Worm (Caenorhabditis elegans) whole organism, L2 larva: ENCODE data around the gene Y67D8C.7.

Experiments used
- C34F6.9 ChIP-seq: fragments of 150-350 bp; optimal IDR thresholded peaks from 2 replicates; lab custom pipeline; 2014; ENCODE audit warnings: missing biosample characterization, missing genetic modification characterization
- R02D3.7 ChIP-seq: fragments of 150-350 bp; optimal IDR thresholded peaks from 2 replicates; lab custom pipeline; 2014; ENCODE audit warnings: missing biosample characterization, missing genetic modification characterization
- aly-2 ChIP-seq: fragments of 150-350 bp; optimal IDR thresholded peaks from 2 replicates; lab custom pipeline; 2014; ENCODE audit warnings: missing biosample characterization, missing genetic modification characterization
- ama-1 ChIP-seq: fragments of 150-350 bp; optimal IDR thresholded peaks from 2 replicates; lab custom pipeline; 2018; ENCODE audit warnings: inconsistent platforms
- blmp-1 ChIP-seq: sonication (generic microtip); optimal IDR thresholded peaks from 2 replicates; lab custom pipeline; 2017; ENCODE audit warnings: missing genetic modification characterization, mild to moderate bottlenecking, missing compliant biosample characterization, antibody characterized with exemption, moderate library complexity; ENCODE audit not compliant: insufficient read depth
- ceh-16 ChIP-seq: fragments of 150-350 bp; optimal IDR thresholded peaks from 2 replicates; lab custom pipeline; 2014; ENCODE audit warnings: missing biosample characterization, missing genetic modification characterization
- ceh-82 ChIP-seq: fragments of 150-350 bp; optimal IDR thresholded peaks from 2 replicates; lab custom pipeline; 2014; ENCODE audit warnings: missing biosample characterization, missing genetic modification characterization
- crh-2 ChIP-seq: sonication (generic microtip); optimal IDR thresholded peaks from 2 replicates; lab custom pipeline; 2017; ENCODE audit warnings: missing biosample characterization, missing genetic modification characterization
- egl-27 ChIP-seq: sonication (generic microtip); optimal IDR thresholded peaks from 3 replicates; lab custom pipeline; 2017; ENCODE audit warnings: missing biosample characterization, missing genetic modification reagents, missing genetic modification characterization
- elt-1 ChIP-seq: fragments of 150-350 bp; optimal IDR thresholded peaks from 2 replicates; lab custom pipeline; 2014; ENCODE audit warnings: missing biosample characterization, missing genetic modification characterization
- fos-1 ChIP-seq: fragments of 150-350 bp; optimal IDR thresholded peaks from 2 replicates; lab custom pipeline; 2014; ENCODE audit warnings: missing biosample characterization, missing genetic modification characterization
- lin-13 ChIP-seq: fragments of 150-350 bp; optimal IDR thresholded peaks from 2 replicates; lab custom pipeline; 2014; ENCODE audit warnings: missing biosample characterization, missing genetic modification reagents, missing genetic modification characterization
- mab-5 ChIP-seq: fragments of 150-350 bp; optimal IDR thresholded peaks from 2 replicates; lab custom pipeline; 2014; ENCODE audit warnings: missing biosample characterization, missing genetic modification characterization
- mbf-1 ChIP-seq: sonication (generic microtip); optimal IDR thresholded peaks from 2 replicates; lab custom pipeline; 2017; ENCODE audit warnings: missing biosample characterization, missing genetic modification characterization
- mdl-1 ChIP-seq, 2 experiments: fragments of 150-350 bp in 1 of 2; sonication (generic microtip) in 1 of 2; optimal IDR thresholded peaks; 2 replicates each; lab custom pipeline; 2017; ENCODE audit warnings: missing biosample characterization in 2 of 2, missing genetic modification characterization in 2 of 2
- nhr-10 ChIP-seq: sonication (generic microtip); optimal IDR thresholded peaks from 2 replicates; lab custom pipeline; 2017; ENCODE audit warnings: missing biosample characterization, missing genetic modification characterization
- nhr-11 ChIP-seq: fragments of 150-350 bp; optimal IDR thresholded peaks from 2 replicates; lab custom pipeline; 2014; ENCODE audit warnings: missing biosample characterization, missing genetic modification characterization
- nhr-12 ChIP-seq: fragments of 150-350 bp; optimal IDR thresholded peaks from 2 replicates; lab custom pipeline; 2014; ENCODE audit warnings: missing biosample characterization, missing genetic modification characterization
- nhr-129 ChIP-seq: fragments of 150-350 bp; optimal IDR thresholded peaks from 2 replicates; lab custom pipeline; 2014; ENCODE audit warnings: missing biosample characterization, missing genetic modification characterization
- nhr-21 ChIP-seq: fragments of 150-350 bp; optimal IDR thresholded peaks from 2 replicates; lab custom pipeline; 2014; ENCODE audit warnings: missing biosample characterization, missing genetic modification characterization
- nhr-23 ChIP-seq: fragments of 150-350 bp; optimal IDR thresholded peaks from 2 replicates; lab custom pipeline; 2014; ENCODE audit warnings: missing biosample characterization, missing genetic modification reagents, missing genetic modification characterization
- nhr-237 ChIP-seq: fragments of 150-350 bp; optimal IDR thresholded peaks from 2 replicates; lab custom pipeline; 2014; ENCODE audit warnings: missing biosample characterization, missing genetic modification characterization
- nhr-25 ChIP-seq: fragments of 150-350 bp; sonication (generic microtip); optimal IDR thresholded peaks from 3 replicates; lab custom pipeline; 2014; ENCODE audit warnings: missing biosample characterization, missing genetic modification characterization
- nhr-6 ChIP-seq: fragments of 150-350 bp; optimal IDR thresholded peaks from 2 replicates; lab custom pipeline; 2014; ENCODE audit warnings: missing biosample characterization, missing genetic modification characterization
- nhr-77 ChIP-seq: fragments of 150-350 bp; optimal IDR thresholded peaks from 2 replicates; lab custom pipeline; 2014; ENCODE audit warnings: missing biosample characterization, missing genetic modification characterization
- peb-1 ChIP-seq: fragments of 150-350 bp; optimal IDR thresholded peaks from 2 replicates; lab custom pipeline; 2014; ENCODE audit warnings: missing biosample characterization, missing genetic modification characterization
- skn-1 ChIP-seq: sonication (generic microtip); optimal IDR thresholded peaks from 2 replicates; lab custom pipeline; 2017; ENCODE audit warnings: missing biosample characterization, missing genetic modification characterization
- snpc-4 ChIP-seq: fragments of 150-350 bp; optimal IDR thresholded peaks from 2 replicates; lab custom pipeline; 2014; ENCODE audit warnings: missing biosample characterization, missing genetic modification characterization
- unc-39 ChIP-seq: fragments of 150-350 bp; optimal IDR thresholded peaks from 2 replicates; lab custom pipeline; 2014; ENCODE audit warnings: missing biosample characterization, missing genetic modification characterization
- unc-62 ChIP-seq: fragments of 150-350 bp; optimal IDR thresholded peaks from 2 replicates; lab custom pipeline; 2014; ENCODE audit warnings: missing biosample characterization, missing genetic modification reagents, missing genetic modification characterization
- ztf-1 ChIP-seq: fragments of 200-800 bp; sonication (Bioruptor generic); conservative IDR thresholded peaks from 2 replicates; pipeline ENCODE4 v1.3.6; 2022; ENCODE audit warnings: missing genetic modification characterization, missing compliant biosample characterization
- ztf-4 ChIP-seq: fragments of 150-350 bp; optimal IDR thresholded peaks from 2 replicates; lab custom pipeline; 2014; ENCODE audit warnings: missing biosample characterization, missing genetic modification characterization

The Y67D8C.7 gene

ce11 chrIV:3089611-3090010 is 22.9 kb upstream of the Y67D8C.7 start:
- no peak for TF ChIP-seq mbf-1 (tag; lab: Kevin White, UChicago)
- no peak for TF ChIP-seq lin-13 (GFP tag; lab: Kevin White, UChicago)
- TF ChIP-seq aly-2 = no peak
- TF ChIP-seq nhr-11 (tag; lab: Kevin White, UChicago) = no peak
- TF ChIP-seq elt-1 (tag; lab: Kevin White, UChicago) = no peak
- TF ChIP-seq ama-1 (lab: Kevin White, UChicago) = no peak
- no peak for TF ChIP-seq nhr-12

- no peak for TF ChIP-seq ztf-1 (GFP tag; lab: Robert Waterston, UW)
- no peak for TF ChIP-seq aly-2
Measured at ce11 chrIV:3086825-3087224, 20.1 kb upstream of the Y67D8C.7 start, which contains the start of gene Y67D8C.9. Gene Y67D8C.9 (minus strand): TSS chrIV:3086925.

ce11 chrIV:3076802-3077201 is 10.1 kb upstream of the Y67D8C.7 start:
- TF ChIP-seq ceh-16 (tag; lab: Kevin White, UChicago) = no peak
- TF ChIP-seq peb-1 (tag; lab: Kevin White, UChicago) = no peak
- no peak for TF ChIP-seq ceh-82 (tag; lab: Kevin White, UChicago)
- TF ChIP-seq unc-62 (GFP tag; lab: Kevin White, UChicago) = no peak
- TF ChIP-seq skn-1 (tag; lab: Kevin White, UChicago) = no peak
- no peak for TF ChIP-seq nhr-21 (tag; lab: Kevin White, UChicago)

- TF ChIP-seq fos-1 (tag; lab: Kevin White, UChicago) = no peak
- TF ChIP-seq nhr-12 = no peak
- no peak for TF ChIP-seq skn-1 (tag; lab: Kevin White, UChicago)
- TF ChIP-seq nhr-77 = no peak
- TF ChIP-seq ztf-4 (tag; lab: Kevin White, UChicago) = no peak
- TF ChIP-seq aly-2 = no peak
- no peak for TF ChIP-seq ama-1 (lab: Kevin White, UChicago)
- no peak for TF ChIP-seq C34F6.9 (tag; lab: Kevin White, UChicago)
- TF ChIP-seq egl-27 (tag; lab: Kevin White, UChicago) = no peak
- no peak for TF ChIP-seq nhr-25 (tag; lab: Kevin White, UChicago)
- TF ChIP-seq nhr-10 (tag; lab: Kevin White, UChicago) = no peak
- no peak for TF ChIP-seq snpc-4 (tag; lab: Kevin White, UChicago)
- no peak for TF ChIP-seq mab-5 (tag; lab: Kevin White, UChicago)
- no peak for TF ChIP-seq ztf-1 (GFP tag; lab: Robert Waterston, UW)
- no peak for TF ChIP-seq unc-39 (tag; lab: Kevin White, UChicago)
- no peak for TF ChIP-seq nhr-237 (tag; lab: Kevin White, UChicago)
- TF ChIP-seq, all 48 proteins: peak for 0
Measured at ce11 chrIV:3076207-3076606, 9.5 kb upstream of the Y67D8C.7 start, which contains the start of gene Y67D8C.22. Gene Y67D8C.22 (minus strand): TSS chrIV:3076307.

- TF ChIP-seq nhr-237 (tag; lab: Kevin White, UChicago) (no peak), blmp-1 (tag; lab: Kevin White, UChicago) (no peak), unc-39 (tag; lab: Kevin White, UChicago) (no peak), mdl-1 (tag; optimal IDR thresholded peaks at IDR 0.05; lab: Kevin White, UChicago) (no peak), ceh-16 (tag; lab: Kevin White, UChicago) (no peak), nhr-10 (tag; lab: Kevin White, UChicago) (no peak), crh-2 (tag; lab: Kevin White, UChicago) (no peak), nhr-6 (tag; lab: Kevin White, UChicago) (no peak), elt-1 (tag; lab: Kevin White, UChicago) (no peak), nhr-25 (tag; lab: Kevin White, UChicago) (no peak), egl-27 (tag; lab: Kevin White, UChicago) (no peak), snpc-4 (tag; lab: Kevin White, UChicago) (no peak), R02D3.7 (tag; lab: Kevin White, UChicago) (no peak), nhr-23 (tag; lab: Kevin White, UChicago) (no peak)
Measured at ce11 chrIV:3071997-3072396, 5.3 kb upstream of the Y67D8C.7 start, which contains the start of gene Y67D8C.2. Gene Y67D8C.2 (plus strand): TSS chrIV:3072297.

ce11 chrIV:3069619-3070260 is 3.0 kb upstream of the Y67D8C.7 start, which contains the start of gene cpg-9:
Gene cpg-9 (minus strand): TSS chrIV:3070210.
- TF ChIP-seq unc-62 (GFP tag; lab: Kevin White, UChicago) = no peak
- TF ChIP-seq nhr-129 = peak; percentile 8
- TF ChIP-seq, all 48 proteins: peak for 1
